Fruit fly (Drosophila melanogaster): ENCODE measurements around the gene CG18814.

Gene CG18814

DNA sequence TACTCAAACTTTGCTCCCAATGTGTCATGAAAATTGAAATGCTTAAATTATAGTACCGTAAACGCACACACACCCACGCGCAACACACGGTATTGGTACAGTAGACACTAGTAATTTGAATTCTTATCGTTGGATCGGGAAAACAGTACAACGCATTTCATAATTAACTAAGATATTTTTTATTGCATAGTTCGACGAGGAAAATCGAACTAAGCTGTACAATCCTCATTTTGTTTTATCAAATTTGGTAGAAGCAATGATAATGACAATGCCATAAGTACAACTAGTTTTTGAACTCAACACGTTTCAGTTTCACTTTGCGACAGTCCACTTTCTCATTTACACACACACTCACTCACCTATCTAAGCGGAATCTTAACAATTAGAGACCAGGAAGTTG lies 11.1 kb downstream of the CG18814 start (continued):
- TF ChIP-seq CG6689 (GFP tag; IDR thresholded peaks at IDR 0.05) (peak; percentile 53; the same call in 1 of the 2 replicates), ab (GFP tag; optimal IDR thresholded peaks at IDR 0.05) (peak; percentile 59), schlank (tag; optimal IDR thresholded peaks at IDR 0.05) (peak; percentile 61), oc (tag; optimal IDR thresholded peaks at IDR 0.05) (no peak), Aef1 (GFP tag; IDR thresholded peaks at IDR 0.05) (peak; percentile 42; the same call in 1 of the 3 replicates), CG14441 (GFP tag; IDR thresholded peaks at IDR 0.05) (peak; percentile 52; the same call in 1 of the 2 replicates), NC2β (GFP tag; optimal IDR thresholded peaks at IDR 0.05) (peak; percentile 14), onecut (GFP tag; IDR thresholded peaks at IDR 0.05) (no peak), tin (GFP tag; optimal IDR thresholded peaks at IDR 0.05) (peak; percentile 63), CG32532 (GFP tag; IDR thresholded peaks at IDR 0.05) (peak; percentile 74), chm (GFP tag; IDR thresholded peaks at IDR 0.05) (peak; percentile 14; the same call in 1 of the 2 replicates), CG34422 (GFP tag; IDR thresholded peaks at IDR 0.05) (peak; percentile 36; the same call in 1 of the 3 replicates), Sox100B (GFP tag; optimal IDR thresholded peaks at IDR 0.05) (peak; percentile 64), HLHmδ (GFP tag; optimal IDR thresholded peaks at IDR 0.05) (no peak), ssp (GFP tag; IDR thresholded peaks at IDR 0.05) (0 out of 2 replicates have a peak, but pooled peaks have one; percentile 5), CG6813 (GFP tag; optimal IDR thresholded peaks at IDR 0.05) (peak; percentile 31), gfzf (GFP tag; optimal IDR thresholded peaks at IDR 0.05) (no peak), tna (GFP tag; IDR thresholded peaks at IDR 0.05; ENCODE audit: partially characterized antibody) (no peak), H2.0 (GFP tag; IDR thresholded peaks at IDR 0.05) (no peak), CG6175 (GFP tag; IDR thresholded peaks at IDR 0.05) (no peak), gem (tag; optimal IDR thresholded peaks at IDR 0.05) (peak; percentile 80), CG15011 (GFP tag; optimal IDR thresholded peaks at IDR 0.05) (peak; percentile 16), CG1233 (GFP tag; optimal IDR thresholded peaks at IDR 0.05) (peak; percentile 48), amos (GFP tag; IDR thresholded peaks at IDR 0.05; ENCODE audit: partially characterized antibody) (no peak), nmo (GFP tag; optimal IDR thresholded peaks at IDR 0.05) (peak; percentile 54)

DNA sequence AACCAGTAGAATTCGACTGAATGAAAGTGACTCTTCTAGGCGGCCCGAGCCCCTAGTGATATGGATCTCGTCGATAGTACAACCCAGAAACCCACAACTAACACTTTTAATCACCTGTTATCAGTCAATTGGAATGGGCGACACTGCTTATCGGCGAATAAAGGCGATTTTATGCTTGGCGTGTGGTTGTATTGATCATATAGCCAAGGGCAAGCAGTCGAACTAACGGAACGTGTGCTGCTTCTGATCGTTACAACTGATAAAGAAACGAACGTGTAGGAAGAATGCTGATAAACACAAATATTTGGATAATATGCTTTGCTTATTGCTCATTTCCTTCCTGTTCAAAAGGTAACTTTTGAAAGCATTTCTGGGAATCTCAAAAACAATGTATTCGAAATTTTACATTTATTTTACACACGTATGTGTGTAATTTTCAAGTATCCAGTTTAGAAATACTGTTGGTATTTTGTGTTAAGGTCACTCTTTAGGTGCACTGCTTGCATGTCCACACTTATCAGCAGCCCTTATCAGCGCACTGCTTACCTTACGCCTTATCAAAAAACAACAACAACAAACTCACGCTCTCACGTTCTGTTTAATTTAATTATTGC lies 11.7 kb downstream of the CG18814 start, which contains the start of gene Agpat4:
Gene Agpat4 (minus strand): TSS at position 387 of the 614 bp plus-strand sequence.
- TF ChIP-seq Dek (tag; optimal IDR thresholded peaks at IDR 0.05) (peak; percentile 28), Ets97D (GFP tag; optimal IDR thresholded peaks at IDR 0.05) (peak; percentile 46), CG32532 (GFP tag; IDR thresholded peaks at IDR 0.05) (peak; percentile 32; the same call in 1 of the 2 replicates), CG2712 (tag; optimal IDR thresholded peaks at IDR 0.05) (peak; percentile 6), CG43689 (GFP tag; IDR thresholded peaks at IDR 0.05) (no peak), CG10543 (GFP tag; optimal IDR thresholded peaks at IDR 0.05) (peak; percentile 28), sens (GFP tag) (peak; percentile 60), Myb (GFP tag; optimal IDR thresholded peaks at IDR 0.05) (peak; percentile 86), CG6854 (GFP tag; optimal IDR thresholded peaks at IDR 0.05) (no peak), chinmo (GFP tag; IDR thresholded peaks at IDR 0.05; ENCODE audit: partially characterized antibody) (0 out of 4 replicates have a peak, but pooled peaks have one; percentile 39), GATAe (GFP tag; conservative IDR thresholded peaks at IDR 0.05) (peak; percentile 98), CG7372 (GFP tag; IDR thresholded peaks at IDR 0.05) (no peak), ftz-f1 (GFP tag; optimal IDR thresholded peaks at IDR 0.05) (peak; percentile 42), CoRest (tag; optimal IDR thresholded peaks at IDR 0.05) (peak; percentile 67), Hr51 (GFP tag; optimal IDR thresholded peaks at IDR 0.05) (no peak), rib (GFP tag; IDR thresholded peaks at IDR 0.05) (no peak), Deaf1 (tag; optimal IDR thresholded peaks at IDR 0.05) (peak; percentile 67), pita (GFP tag; optimal IDR thresholded peaks at IDR 0.05) (no peak), nmo (GFP tag; optimal IDR thresholded peaks at IDR 0.05) (peak; percentile 61), luna (GFP tag; optimal IDR thresholded peaks at IDR 0.05) (no peak), Scr (GFP tag; IDR thresholded peaks at IDR 0.05; ENCODE audit: partially characterized antibody) (peak; percentile 32), HHEX (GFP tag; optimal IDR thresholded peaks at IDR 0.05) (peak; percentile 13), CG3065 (GFP tag; optimal IDR thresholded peaks at IDR 0.05) (peak; percentile 1), CG9797 (GFP tag; optimal IDR thresholded peaks at IDR 0.05) (peak; percentile 62), inv (GFP tag; IDR thresholded peaks at IDR 0.05; ENCODE audit: partially characterized antibody) (peak; percentile 23; the same call in 1 of the 2 replicates), CG33213 (GFP tag; optimal IDR thresholded peaks at IDR 0.05) (peak; percentile 10)

All from whole organism, embryonic.